Worm (Caenorhabditis elegans): ENCODE data around the gene K06H7.8.

- TF ChIP-seq med-1 (GFP tag; optimal IDR thresholded peaks at IDR 0.05; ENCODE audit: insufficient read depth) (no peak), ztf-23 (GFP tag; IDR thresholded peaks at IDR 0.05) (no peak), ztf-29 (GFP tag; IDR thresholded peaks at IDR 0.05) (no peak)
These were observed 26.3 kb upstream of the K06H7.8 start for ce11 chrIII:8124323-8124722.
